Worm (Caenorhabditis elegans) whole organism, mixed stage, embryonic: ENCODE results near the gene spp-12.

Experiments
- M03D4.4 ChIP-seq: sonication (generic microtip); optimal IDR thresholded peaks from 2 replicates; lab custom pipeline; 2017; ENCODE audit warnings: mild to moderate bottlenecking, missing genetic modification characterization, missing compliant biosample characterization
- bed-3 ChIP-seq: fragments of 200-800 bp; sonication (Bioruptor generic); optimal IDR thresholded peaks from 3 replicates; lab custom pipeline; 2018; ENCODE audit warnings: mild to moderate bottlenecking, missing genetic modification characterization, moderate library complexity, missing compliant biosample characterization
- blmp-1 ChIP-seq: fragments of 150-350 bp; optimal IDR thresholded peaks from 2 replicates; lab custom pipeline; 2014; ENCODE audit warnings: missing biosample characterization, missing genetic modification characterization
- ceh-43 ChIP-seq: fragments of 200-800 bp; sonication (Bioruptor generic); optimal IDR thresholded peaks from 2 replicates; lab custom pipeline; 2018; ENCODE audit warnings: mild to moderate bottlenecking, missing genetic modification characterization, moderate library complexity, missing compliant biosample characterization
- ceh-83 ChIP-seq: fragments of 200-800 bp; sonication (Bioruptor generic); optimal IDR thresholded peaks from 2 replicates; lab custom pipeline; 2018; ENCODE audit warnings: mild to moderate bottlenecking, missing genetic modification characterization, missing compliant biosample characterization
- ces-1 ChIP-seq: fragments of 150-350 bp; optimal IDR thresholded peaks from 2 replicates; lab custom pipeline; 2014; ENCODE audit warnings: missing biosample characterization, missing genetic modification reagents, missing genetic modification characterization
- cnd-1 ChIP-seq: fragments of 200-800 bp; sonication (Bioruptor generic); optimal IDR thresholded peaks from 2 replicates; lab custom pipeline; 2018; ENCODE audit warnings: mild to moderate bottlenecking, missing genetic modification characterization, missing compliant biosample characterization
- drap-1 ChIP-seq: fragments of 200-800 bp; sonication (Bioruptor generic); optimal IDR thresholded peaks from 3 replicates; lab custom pipeline; 2018; ENCODE audit warnings: mild to moderate bottlenecking, missing genetic modification characterization, missing compliant biosample characterization
- elt-1 ChIP-seq: sonication (generic microtip); optimal IDR thresholded peaks from 2 replicates; lab custom pipeline; 2017; ENCODE audit warnings: missing genetic modification characterization, mild to moderate bottlenecking, missing compliant biosample characterization, antibody characterized with exemption, moderate library complexity, borderline replicate concordance; ENCODE audit not compliant: insufficient read depth
- elt-3 ChIP-seq: fragments of 150-350 bp; optimal IDR thresholded peaks from 2 replicates; lab custom pipeline; 2014; ENCODE audit warnings: missing biosample characterization, missing genetic modification characterization
- flh-1 ChIP-seq: fragments of 200-800 bp; sonication (Bioruptor generic); optimal IDR thresholded peaks from 2 replicates; lab custom pipeline; 2018; ENCODE audit warnings: mild to moderate bottlenecking, missing genetic modification characterization, moderate library complexity, missing compliant biosample characterization
- ham-2 ChIP-seq: fragments of 200-800 bp; sonication (Bioruptor generic); optimal IDR thresholded peaks from 2 replicates; lab custom pipeline; 2018; ENCODE audit warnings: mild to moderate bottlenecking, missing genetic modification characterization, missing compliant biosample characterization
- hlh-1 ChIP-seq: fragments of 150-350 bp; optimal IDR thresholded peaks from 2 replicates; lab custom pipeline; 2014; ENCODE audit warnings: missing biosample characterization, missing genetic modification reagents, missing genetic modification characterization
- lin-13 ChIP-seq: fragments of 150-350 bp; optimal IDR thresholded peaks from 2 replicates; lab custom pipeline; 2014; ENCODE audit warnings: missing biosample characterization, missing genetic modification characterization
- lin-32 ChIP-seq: fragments of 200-800 bp; sonication (Bioruptor generic); optimal IDR thresholded peaks from 2 replicates; lab custom pipeline; 2018; ENCODE audit warnings: mild to moderate bottlenecking, missing genetic modification characterization, missing compliant biosample characterization
- lsy-2 ChIP-seq: fragments of 150-350 bp; optimal IDR thresholded peaks from 2 replicates; lab custom pipeline; 2014; ENCODE audit warnings: missing biosample characterization, missing genetic modification characterization
- mab-5 ChIP-seq: fragments of 150-350 bp; optimal IDR thresholded peaks from 2 replicates; lab custom pipeline; 2014; ENCODE audit warnings: missing biosample characterization, missing genetic modification characterization
- mep-1 ChIP-seq: fragments of 150-350 bp; optimal IDR thresholded peaks from 2 replicates; lab custom pipeline; 2017; ENCODE audit warnings: missing biosample characterization, missing genetic modification reagents, missing genetic modification characterization, inconsistent platforms
- nhr-2 ChIP-seq: fragments of 150-350 bp; optimal IDR thresholded peaks from 2 replicates; lab custom pipeline; 2014; ENCODE audit warnings: missing biosample characterization, missing genetic modification characterization
- nhr-237 ChIP-seq: fragments of 150-350 bp; optimal IDR thresholded peaks from 2 replicates; lab custom pipeline; 2014; ENCODE audit warnings: missing biosample characterization, missing genetic modification characterization
- nhr-28 ChIP-seq: fragments of 150-350 bp; optimal IDR thresholded peaks from 2 replicates; lab custom pipeline; 2014; ENCODE audit warnings: missing biosample characterization, missing genetic modification characterization
- nhr-76 ChIP-seq: sonication (generic microtip); optimal IDR thresholded peaks from 2 replicates; lab custom pipeline; 2017; ENCODE audit warnings: missing biosample characterization, missing genetic modification characterization
- pha-4 ChIP-seq: fragments of 150-350 bp; optimal IDR thresholded peaks from 2 replicates; lab custom pipeline; 2018; ENCODE audit warnings: missing biosample characterization, missing genetic modification reagents, missing genetic modification characterization
- snpc-4 ChIP-seq: fragments of 150-350 bp; optimal IDR thresholded peaks from 2 replicates; lab custom pipeline; 2014; ENCODE audit warnings: missing biosample characterization, missing genetic modification characterization
- sptf-1 ChIP-seq: sonication (generic microtip); optimal IDR thresholded peaks from 2 replicates; lab custom pipeline; 2017; ENCODE audit warnings: mild to moderate bottlenecking, missing genetic modification characterization, moderate library complexity, missing compliant biosample characterization
- tbx-8 ChIP-seq: fragments of 200-800 bp; sonication (Bioruptor generic); optimal IDR thresholded peaks from 2 replicates; lab custom pipeline; 2018; ENCODE audit warnings: mild to moderate bottlenecking, missing genetic modification characterization, moderate library complexity, missing compliant biosample characterization
- unc-120 ChIP-seq: sonication (generic microtip); optimal IDR thresholded peaks from 2 replicates; lab custom pipeline; 2017; ENCODE audit warnings: missing genetic modification characterization, missing compliant biosample characterization; ENCODE audit not compliant: poor library complexity, severe bottlenecking
- unc-39 ChIP-seq: fragments of 150-350 bp; optimal IDR thresholded peaks from 2 replicates; lab custom pipeline; 2014; ENCODE audit warnings: missing biosample characterization, missing genetic modification characterization
- unc-62 ChIP-seq: fragments of 150-350 bp; optimal IDR thresholded peaks from 2 replicates; lab custom pipeline; 2014; ENCODE audit warnings: missing biosample characterization, missing genetic modification reagents, missing genetic modification characterization
- zip-8 ChIP-seq: fragments of 150-350 bp; optimal IDR thresholded peaks from 2 replicates; lab custom pipeline; 2014; ENCODE audit warnings: missing biosample characterization, missing genetic modification characterization
- ztf-11 ChIP-seq: fragments of 150-350 bp; optimal IDR thresholded peaks from 2 replicates; lab custom pipeline; 2014; ENCODE audit warnings: missing biosample characterization, missing genetic modification characterization

Gene spp-12

ce11 chrV:13890473-13890872 is 857 bp downstream of the spp-12 start, which contains the start of gene lbp-8:
Gene lbp-8, plus strand, starts transcription at chrV:13890773.
- TF ChIP-seq ham-2 (GFP tag; lab: Kevin White, UChicago) (no peak), elt-3 (tag; lab: Kevin White, UChicago) (no peak)
- TF ChIP-seq, all 35 proteins: peak for 0

ce11 chrV:13891489-13891888 is 1.9 kb downstream of the spp-12 start:
- no peak for TF ChIP-seq ces-1 (GFP tag; lab: Kevin White, UChicago)
- TF ChIP-seq bed-3 (GFP tag; lab: Kevin White, UChicago) = no peak
- TF ChIP-seq flh-1 (GFP tag; lab: Kevin White, UChicago) = no peak
- no peak for TF ChIP-seq ham-2 (GFP tag; lab: Kevin White, UChicago)
- TF ChIP-seq drap-1 (GFP tag; lab: Kevin White, UChicago) = no peak
- no peak for TF ChIP-seq pha-4 (tag; lab: Kevin White, UChicago)
- no peak for TF ChIP-seq zip-8
- TF ChIP-seq nhr-76 (tag; lab: Kevin White, UChicago) = no peak
- no peak for TF ChIP-seq ceh-83 (GFP tag; lab: Kevin White, UChicago)
- no peak for TF ChIP-seq M03D4.4 (tag; lab: Kevin White, UChicago)
- TF ChIP-seq cnd-1 = no peak
- no peak for TF ChIP-seq blmp-1 (tag; lab: Kevin White, UChicago)
- no peak for TF ChIP-seq mab-5
- TF ChIP-seq lsy-2 (tag; lab: Kevin White, UChicago) = no peak
- TF ChIP-seq hlh-1 (tag; lab: Kevin White, UChicago) = no peak

- TF ChIP-seq mep-1 (tag; lab: Kevin White, UChicago) (peak; percentile 14), lin-13 (tag; lab: Kevin White, UChicago) (no peak), tbx-8 (GFP tag; lab: Kevin White, UChicago) (no peak), blmp-1 (tag; lab: Kevin White, UChicago) (no peak), lin-32 (GFP tag; lab: Kevin White, UChicago) (no peak), unc-120 (peak; percentile 7), ceh-83 (GFP tag; lab: Kevin White, UChicago) (no peak), nhr-76 (tag; lab: Kevin White, UChicago) (no peak), nhr-28 (tag; lab: Kevin White, UChicago) (no peak), ces-1 (GFP tag; lab: Kevin White, UChicago) (no peak), ztf-11 (tag; lab: Kevin White, UChicago) (no peak), lsy-2 (tag; lab: Kevin White, UChicago) (no peak), nhr-2 (no peak), hlh-1 (tag; lab: Kevin White, UChicago) (no peak), unc-39 (tag; lab: Kevin White, UChicago) (no peak), ham-2 (GFP tag; lab: Kevin White, UChicago) (no peak), unc-62 (peak; percentile 17), elt-3 (tag; lab: Kevin White, UChicago) (no peak), nhr-237 (tag; lab: Kevin White, UChicago) (no peak), pha-4 (tag; lab: Kevin White, UChicago) (no peak), mab-5 (no peak), flh-1 (GFP tag; lab: Kevin White, UChicago) (no peak), snpc-4 (tag; lab: Kevin White, UChicago) (no peak), elt-1 (tag; lab: Kevin White, UChicago) (no peak), sptf-1 (tag; lab: Kevin White, UChicago) (no peak)
- TF ChIP-seq, all 35 proteins: peak for 3
Measured at ce11 chrV:13892457-13893375, 3.1 kb downstream of the spp-12 start, which contains the start of gene sptl-3. Gene sptl-3, plus strand, starts transcription at chrV:13893325.

ce11 chrV:13893583-13893982 is 4.0 kb downstream of the spp-12 start:
- TF ChIP-seq nhr-2 = no peak
- TF ChIP-seq unc-39 (tag; lab: Kevin White, UChicago) = no peak
- no peak for TF ChIP-seq ceh-43 (GFP tag; lab: Kevin White, UChicago)
- TF ChIP-seq elt-3 (tag; lab: Kevin White, UChicago) = no peak
- no peak for TF ChIP-seq nhr-28 (tag; lab: Kevin White, UChicago)
- TF ChIP-seq ham-2 (GFP tag; lab: Kevin White, UChicago) = no peak
- no peak for TF ChIP-seq blmp-1 (tag; lab: Kevin White, UChicago)
- no peak for TF ChIP-seq flh-1 (GFP tag; lab: Kevin White, UChicago)
- no peak for TF ChIP-seq lsy-2 (tag; lab: Kevin White, UChicago)
- TF ChIP-seq unc-62 = no peak
